ENCODE assay signal across 3 worm cellular contexts in the genomic region with DNA sequence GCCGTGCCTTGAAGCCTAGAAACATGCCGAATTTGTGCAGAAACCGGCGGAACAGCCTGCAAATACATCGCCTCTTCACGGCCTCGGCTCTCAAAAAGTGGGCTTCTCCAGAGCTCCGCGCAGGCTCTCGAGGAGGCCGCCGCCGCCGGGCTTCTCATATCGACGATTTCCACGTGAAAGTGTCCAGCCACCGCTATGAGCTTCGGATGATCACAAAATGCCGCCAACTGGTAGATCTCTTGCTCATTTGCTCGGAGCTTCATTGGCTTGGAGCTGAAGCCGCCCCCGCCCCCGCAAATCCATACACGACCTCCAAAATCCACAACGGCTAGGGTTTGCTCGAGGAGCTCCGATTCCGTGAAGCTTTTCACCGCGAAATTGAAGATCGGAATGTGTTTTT.
TF ChIP-seq lines count a peak whose summit lies in the region.

No protein-coding gene starts in this region.

TF ChIP-seq in whole organism, L4 larva, 104 proteins besides CTCF, POLR2A, EP300 and RAD21:
- no peak for TF ChIP-seq nhr-25 (tag; optimal IDR thresholded peaks at IDR 0.05; lab: Kevin White, UChicago; ENCODE audit: borderline replicate concordance, insufficient read depth)
- no peak for TF ChIP-seq zip-11 (GFP tag; IDR thresholded peaks at IDR 0.05; lab: Robert Waterston, UW)
- TF ChIP-seq aly-2 (tag; optimal IDR thresholded peaks at IDR 0.05; lab: Kevin White, UChicago), result no peak
- TF ChIP-seq Y48G9A.11 (GFP tag; IDR thresholded peaks at IDR 0.05; lab: Robert Waterston, UW), result peak; percentile 30; the same call in 1 of the 2 replicates
- TF ChIP-seq set-16 (GFP tag; IDR thresholded peaks at IDR 0.05; lab: Robert Waterston, UW), result peak; percentile 87
- no peak for TF ChIP-seq lin-1 (GFP tag; IDR thresholded peaks at IDR 0.05; lab: Robert Waterston, UW)
- TF ChIP-seq pha-4 (GFP tag; IDR thresholded peaks at IDR 0.05; lab: Robert Waterston, UW), result no peak
- no peak for TF ChIP-seq pha-4 (tag; optimal IDR thresholded peaks at IDR 0.05; lab: Kevin White, UChicago)
- no peak for TF ChIP-seq arid-1 (GFP tag; conservative IDR thresholded peaks at IDR 0.05; lab: Robert Waterston, UW)
- no peak for TF ChIP-seq duxl-1 (tag; optimal IDR thresholded peaks at IDR 0.05; lab: Kevin White, UChicago; ENCODE audit: poor library complexity)
- no peak for TF ChIP-seq lin-38 (GFP tag; IDR thresholded peaks at IDR 0.05; lab: Robert Waterston, UW)
- TF ChIP-seq spr-3 (GFP tag; optimal IDR thresholded peaks at IDR 0.05; lab: Kevin White, UChicago), result no peak
- TF ChIP-seq zip-2 (tag; optimal IDR thresholded peaks at IDR 0.05; lab: Kevin White, UChicago), result no peak
- no peak for TF ChIP-seq ztf-11 (tag; optimal IDR thresholded peaks at IDR 0.05; lab: Kevin White, UChicago)
- no peak for TF ChIP-seq daf-16 (GFP tag; optimal IDR thresholded peaks at IDR 0.05; lab: Kevin White, UChicago)
- TF ChIP-seq daf-16 (tag; optimal IDR thresholded peaks at IDR 0.05; lab: Kevin White, UChicago), result no peak
- TF ChIP-seq F49E8.2 (tag; optimal IDR thresholded peaks at IDR 0.05; lab: Kevin White, UChicago; ENCODE audit: borderline replicate concordance), result no peak
TF ChIP-seq in whole organism, L4 larva: peak in this region for 2.

TF ChIP-seq in whole organism, late embryonic, 69 proteins besides CTCF, POLR2A, EP300 and RAD21:
- TF ChIP-seq lin-11 (tag; optimal IDR thresholded peaks at IDR 0.05; lab: Kevin White, UChicago) (no peak), odd-2 (tag; optimal IDR thresholded peaks at IDR 0.05; lab: Kevin White, UChicago) (no peak), C38D4.7 (GFP tag; optimal IDR thresholded peaks at IDR 0.05; lab: Kevin White, UChicago) (no peak), ceh-14 (tag; optimal IDR thresholded peaks at IDR 0.05; lab: Kevin White, UChicago) (no peak), mec-3 (tag; optimal IDR thresholded peaks at IDR 0.05; lab: Kevin White, UChicago; ENCODE audit: borderline replicate concordance) (peak; percentile 80), unc-3 (GFP tag; conservative IDR thresholded peaks at IDR 0.05; lab: Robert Waterston, UW) (no peak), unc-3 (tag; optimal IDR thresholded peaks at IDR 0.05; lab: Kevin White, UChicago) (no peak)
TF ChIP-seq in whole organism, late embryonic: peak in this region for 1.

TF ChIP-seq in whole organism, young adult, 124 proteins besides CTCF, POLR2A, EP300 and RAD21:
- no peak for TF ChIP-seq ekl-4 (GFP tag; IDR thresholded peaks at IDR 0.05; lab: Robert Waterston, UW)
- 0 out of 2 replicates have a peak, but pooled peaks have one; percentile 7 for TF ChIP-seq F37B4.10 (GFP tag; IDR thresholded peaks at IDR 0.05; lab: Robert Waterston, UW)
- TF ChIP-seq egrh-3 (GFP tag; IDR thresholded peaks at IDR 0.05; lab: Robert Waterston, UW), result peak; percentile 42; the same call in 1 of the 2 replicates
TF ChIP-seq in whole organism, young adult: peak in this region for 2.
